Worm (Caenorhabditis elegans) whole organism, L1 larva: ENCODE data around the gene dnsn-1.

ENCODE experiments used
- hpl-2 ChIP-seq: fragments of 150-350 bp; optimal IDR thresholded peaks from 2 replicates; lab custom pipeline; 2014; ENCODE audit warnings: missing biosample characterization, missing genetic modification reagents, missing genetic modification characterization
- nhr-11 ChIP-seq: fragments of 150-350 bp; optimal IDR thresholded peaks from 2 replicates; lab custom pipeline; 2014; ENCODE audit warnings: missing biosample characterization, missing genetic modification characterization
- nhr-12 ChIP-seq: sonication (generic microtip); optimal IDR thresholded peaks from 2 replicates; lab custom pipeline; 2017; ENCODE audit warnings: missing biosample characterization, missing genetic modification characterization
- pag-3 ChIP-seq: sonication (generic microtip); optimal IDR thresholded peaks from 2 replicates; lab custom pipeline; 2017; ENCODE audit warnings: missing genetic modification characterization, mild to moderate bottlenecking, missing compliant biosample characterization, antibody characterized with exemption, borderline replicate concordance; ENCODE audit not compliant: insufficient read depth
- snu-23 ChIP-seq: sonication (generic microtip); optimal IDR thresholded peaks from 2 replicates; lab custom pipeline; 2016; ENCODE audit warnings: missing genetic modification characterization, missing compliant biosample characterization
- sox-4 ChIP-seq: sonication (generic microtip); optimal IDR thresholded peaks from 2 replicates; lab custom pipeline; 2016; ENCODE audit warnings: missing genetic modification characterization, missing compliant biosample characterization
- unc-62 ChIP-seq: fragments of 150-350 bp; optimal IDR thresholded peaks from 2 replicates; lab custom pipeline; 2014; ENCODE audit warnings: missing biosample characterization, missing genetic modification reagents, missing genetic modification characterization

DNA sequence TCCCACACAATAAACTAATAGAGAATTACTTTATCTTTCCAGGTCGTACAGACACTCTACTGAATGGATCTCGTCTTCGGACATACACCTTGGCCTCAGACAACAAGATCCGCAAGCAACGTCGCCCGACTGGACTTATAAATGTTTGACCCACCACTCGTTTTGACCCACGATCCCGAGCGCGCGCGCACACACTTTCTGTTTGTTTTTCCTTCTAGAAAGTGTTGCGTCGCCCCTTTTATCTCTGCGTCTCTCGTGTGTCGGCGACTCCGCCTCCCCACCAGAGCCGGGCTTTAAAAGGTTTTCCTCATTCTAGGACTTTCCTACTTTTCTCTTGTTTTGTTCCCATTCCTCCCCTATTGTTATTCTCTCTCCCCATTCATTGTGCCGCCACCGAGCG lies 26.5 kb upstream of the dnsn-1 start:
- TF ChIP-seq nhr-11 (tag; lab: Kevin White, UChicago) (no peak), pag-3 (tag; lab: Kevin White, UChicago) (no peak), hpl-2 (no peak), unc-62 (GFP tag; lab: Kevin White, UChicago) (no peak), nhr-12 (tag; lab: Kevin White, UChicago) (no peak), sox-4 (no peak), snu-23 (no peak)
